Worm (Caenorhabditis elegans) whole organism, late embryonic: ENCODE data around the gene fipr-5.

ENCODE experiments used
- C08G9.2 ChIP-seq: sonication (generic microtip); optimal IDR thresholded peaks from 2 replicates; lab custom pipeline; 2016; ENCODE audit warnings: mild to moderate bottlenecking, missing genetic modification characterization, moderate library complexity, missing compliant biosample characterization
- F13H6.1 ChIP-seq: sonication (generic microtip); optimal IDR thresholded peaks from 2 replicates; lab custom pipeline; 2016; ENCODE audit warnings: missing genetic modification characterization, missing compliant biosample characterization
- K09A11.1 ChIP-seq: sonication (generic microtip); optimal IDR thresholded peaks from 2 replicates; lab custom pipeline; 2017; ENCODE audit warnings: antibody characterized with exemption, mild to moderate bottlenecking, missing genetic modification characterization, missing compliant biosample characterization; ENCODE audit not compliant: insufficient read depth
- T23F11.4 ChIP-seq: fragments of 200-800 bp; sonication (Bioruptor generic); optimal IDR thresholded peaks from 2 replicates; lab custom pipeline; 2018; ENCODE audit warnings: mild to moderate bottlenecking, missing genetic modification characterization, missing compliant biosample characterization
- Y22D7AL.16 ChIP-seq: sonication (generic microtip); optimal IDR thresholded peaks from 2 replicates; lab custom pipeline; 2016; ENCODE audit warnings: missing genetic modification characterization, missing compliant biosample characterization
- ahr-1 ChIP-seq: sonication (generic microtip); optimal IDR thresholded peaks from 2 replicates; lab custom pipeline; 2016; ENCODE audit warnings: missing genetic modification characterization, missing compliant biosample characterization
- ama-1 ChIP-seq: fragments of 150-350 bp; optimal IDR thresholded peaks from 2 replicates; lab custom pipeline; 2014
- ceh-14 ChIP-seq: sonication (generic microtip); optimal IDR thresholded peaks from 2 replicates; lab custom pipeline; 2016; ENCODE audit warnings: missing genotype, missing genetic modification characterization, missing compliant biosample characterization
- ceh-18 ChIP-seq: sonication (generic microtip); optimal IDR thresholded peaks from 2 replicates; lab custom pipeline; 2016; ENCODE audit warnings: missing genetic modification characterization, missing compliant biosample characterization
- ceh-2 ChIP-seq: sonication (generic microtip); optimal IDR thresholded peaks from 2 replicates; lab custom pipeline; 2016; ENCODE audit warnings: missing genotype, missing genetic modification characterization, missing compliant biosample characterization
- ceh-30 ChIP-seq: fragments of 150-350 bp; optimal IDR thresholded peaks from 2 replicates; lab custom pipeline; 2014; ENCODE audit warnings: missing biosample characterization, missing genetic modification characterization
- ceh-31 ChIP-seq: sonication (generic microtip); optimal IDR thresholded peaks from 2 replicates; lab custom pipeline; 2016; ENCODE audit warnings: missing genetic modification characterization, missing compliant biosample characterization
- ceh-34 ChIP-seq: sonication (generic microtip); optimal IDR thresholded peaks from 2 replicates; lab custom pipeline; 2016; ENCODE audit warnings: mild to moderate bottlenecking, missing genetic modification characterization, missing compliant biosample characterization
- ceh-45 ChIP-seq: fragments of 200-800 bp; sonication (Bioruptor generic); IDR thresholded peaks from 2 replicates; pipeline ENCODE4 v1.3.6; 2022; ENCODE audit warnings: missing genetic modification reagents, missing genetic modification characterization, missing compliant biosample characterization
- ceh-48 ChIP-seq: sonication (generic microtip); optimal IDR thresholded peaks from 2 replicates; lab custom pipeline; 2016; ENCODE audit warnings: missing genetic modification characterization, inconsistent platforms, missing compliant biosample characterization
- ceh-6 ChIP-seq: fragments of 200-800 bp; sonication (Bioruptor generic); optimal IDR thresholded peaks from 2 replicates; lab custom pipeline; 2018; ENCODE audit warnings: mild to moderate bottlenecking, missing genetic modification characterization, missing compliant biosample characterization
- ceh-9 ChIP-seq: sonication (generic microtip); optimal IDR thresholded peaks from 2 replicates; lab custom pipeline; 2016; ENCODE audit warnings: mild to moderate bottlenecking, missing genetic modification characterization, inconsistent platforms, missing compliant biosample characterization
- che-1 ChIP-seq: sonication (generic microtip); optimal IDR thresholded peaks from 2 replicates; lab custom pipeline; 2016; ENCODE audit warnings: mild to moderate bottlenecking, missing genetic modification characterization, missing compliant biosample characterization
- elt-2 ChIP-seq: sonication (generic microtip); optimal IDR thresholded peaks from 2 replicates; lab custom pipeline; 2016; ENCODE audit warnings: missing genetic modification reagents, missing genetic modification characterization, missing compliant biosample characterization
- ets-4 ChIP-seq: sonication (generic microtip); optimal IDR thresholded peaks from 2 replicates; lab custom pipeline; 2016; ENCODE audit warnings: missing genetic modification characterization, missing compliant biosample characterization
- eyg-1 ChIP-seq: sonication (generic microtip); optimal IDR thresholded peaks from 2 replicates; lab custom pipeline; 2016; ENCODE audit warnings: missing genotype, missing genetic modification characterization, missing compliant biosample characterization
- fax-1 ChIP-seq: sonication (generic microtip); optimal IDR thresholded peaks from 2 replicates; lab custom pipeline; 2016; ENCODE audit warnings: missing genotype, missing genetic modification characterization, missing compliant biosample characterization
- fkh-6 ChIP-seq: sonication (generic microtip); optimal IDR thresholded peaks from 2 replicates; lab custom pipeline; 2016; ENCODE audit warnings: missing genetic modification characterization, missing compliant biosample characterization
- gmeb-2 ChIP-seq: sonication (generic microtip); optimal IDR thresholded peaks from 2 replicates; lab custom pipeline; 2016; ENCODE audit warnings: missing genetic modification characterization, inconsistent platforms, missing compliant biosample characterization
- hlh-13 ChIP-seq: fragments of 200-800 bp; sonication (Bioruptor generic); optimal IDR thresholded peaks from 2 replicates; lab custom pipeline; 2018; ENCODE audit warnings: mild to moderate bottlenecking, missing genetic modification characterization, missing compliant biosample characterization
- hlh-30 ChIP-seq: sonication (generic microtip); optimal IDR thresholded peaks from 2 replicates; lab custom pipeline; 2017; ENCODE audit warnings: antibody characterized with exemption, missing genetic modification characterization, missing compliant biosample characterization; ENCODE audit not compliant: insufficient read depth
- hlh-6 ChIP-seq: sonication (generic microtip); optimal IDR thresholded peaks from 2 replicates; lab custom pipeline; 2016; ENCODE audit warnings: missing genotype, missing genetic modification characterization, missing compliant biosample characterization
- hlh-8 ChIP-seq: sonication (generic microtip); optimal IDR thresholded peaks from 2 replicates; lab custom pipeline; 2016; ENCODE audit warnings: missing genotype, missing genetic modification characterization, missing compliant biosample characterization
- lim-6 ChIP-seq: sonication (generic microtip); optimal IDR thresholded peaks from 2 replicates; lab custom pipeline; 2016; ENCODE audit warnings: missing genetic modification characterization, missing compliant biosample characterization
- lin-11 ChIP-seq: fragments of 200-800 bp; sonication (Bioruptor generic); optimal IDR thresholded peaks from 2 replicates; lab custom pipeline; 2018; ENCODE audit warnings: mild to moderate bottlenecking, missing genetic modification characterization, missing compliant biosample characterization
- madf-2 ChIP-seq: sonication (generic microtip); optimal IDR thresholded peaks from 2 replicates; lab custom pipeline; 2017; ENCODE audit warnings: missing genetic modification characterization, missing compliant biosample characterization
- mec-3 ChIP-seq: sonication (generic microtip); optimal IDR thresholded peaks from 2 replicates; lab custom pipeline; 2016; ENCODE audit warnings: borderline replicate concordance, missing genetic modification characterization, missing compliant biosample characterization
- nfya-1 ChIP-seq: sonication (generic microtip); optimal IDR thresholded peaks from 2 replicates; lab custom pipeline; 2017; ENCODE audit warnings: missing genetic modification characterization, mild to moderate bottlenecking, missing compliant biosample characterization, antibody characterized with exemption, moderate library complexity
- nhr-11 ChIP-seq: fragments of 150-350 bp; optimal IDR thresholded peaks from 2 replicates; lab custom pipeline; 2014; ENCODE audit warnings: missing biosample characterization, missing genetic modification characterization
- nhr-232 ChIP-seq: sonication (generic microtip); optimal IDR thresholded peaks from 2 replicates; lab custom pipeline; 2016; ENCODE audit warnings: missing genetic modification characterization, missing compliant biosample characterization
- npax-4 ChIP-seq: sonication (generic microtip); optimal IDR thresholded peaks from 2 replicates; lab custom pipeline; 2016; ENCODE audit warnings: missing genetic modification characterization, missing compliant biosample characterization
- pros-1 ChIP-seq: fragments of 150-350 bp; optimal IDR thresholded peaks from 2 replicates; lab custom pipeline; 2014; ENCODE audit warnings: missing biosample characterization, missing genetic modification reagents, missing genetic modification characterization
- ref-2 ChIP-seq: sonication (generic microtip); optimal IDR thresholded peaks from 2 replicates; lab custom pipeline; 2016; ENCODE audit warnings: missing genetic modification characterization, missing compliant biosample characterization
- rnt-1 ChIP-seq: sonication (generic microtip); optimal IDR thresholded peaks from 2 replicates; lab custom pipeline; 2016; ENCODE audit warnings: missing genetic modification characterization, missing compliant biosample characterization
- sox-2 ChIP-seq: fragments of 200-800 bp; sonication (Bioruptor generic); IDR thresholded peaks from 2 replicates; pipeline ENCODE4 v1.3.6; 2022; ENCODE audit warnings: missing genetic modification reagents, missing genetic modification characterization, missing compliant biosample characterization
- sox-4 ChIP-seq: sonication (generic microtip); optimal IDR thresholded peaks from 2 replicates; lab custom pipeline; 2017; ENCODE audit warnings: mild to moderate bottlenecking, missing genetic modification characterization, inconsistent platforms, missing compliant biosample characterization
- syd-9 ChIP-seq: sonication (generic microtip); optimal IDR thresholded peaks from 2 replicates; lab custom pipeline; 2016; ENCODE audit warnings: mild to moderate bottlenecking, missing genetic modification characterization, moderate library complexity, missing compliant biosample characterization
- tbx-2 ChIP-seq: sonication (generic microtip); optimal IDR thresholded peaks from 2 replicates; lab custom pipeline; 2016; ENCODE audit warnings: missing genetic modification characterization, missing compliant biosample characterization
- tbx-7 ChIP-seq: sonication (generic microtip); optimal IDR thresholded peaks from 2 replicates; lab custom pipeline; 2016; ENCODE audit warnings: missing genotype, missing genetic modification characterization, missing compliant biosample characterization
- ttx-3 ChIP-seq: sonication (generic microtip); optimal IDR thresholded peaks from 2 replicates; lab custom pipeline; 2016; ENCODE audit warnings: missing genetic modification reagents, missing genetic modification characterization, missing compliant biosample characterization
- unc-3 ChIP-seq, 2 experiments: fragments of 200-800 bp in 1 of 2; sonication (Bioruptor generic) in 1 of 2; sonication (generic microtip) in 1 of 2; conservative IDR thresholded peaks in 1 of 2; optimal IDR thresholded peaks in 1 of 2; 2 replicates each; pipeline versions ENCODE4 v1.3.6 to Lab custom; 2016 to 2022; ENCODE audit warnings: missing compliant biosample characterization in 2 of 2, missing genetic modification characterization in 2 of 2, missing genetic modification reagents in 1 of 2
- unc-42 ChIP-seq: sonication (generic microtip); optimal IDR thresholded peaks from 2 replicates; lab custom pipeline; 2016; ENCODE audit warnings: missing genotype, missing genetic modification characterization, missing compliant biosample characterization
- unc-55 ChIP-seq: sonication (generic microtip); optimal IDR thresholded peaks from 2 replicates; lab custom pipeline; 2017; ENCODE audit warnings: missing biosample characterization, missing genetic modification reagents, missing genetic modification characterization
- unc-86 ChIP-seq: sonication (generic microtip); optimal IDR thresholded peaks from 2 replicates; lab custom pipeline; 2016; ENCODE audit warnings: missing genetic modification characterization, missing compliant biosample characterization
- zip-5 ChIP-seq: sonication (generic microtip); optimal IDR thresholded peaks from 2 replicates; lab custom pipeline; 2016; ENCODE audit warnings: missing genetic modification characterization, missing compliant biosample characterization
- ztf-16 ChIP-seq: sonication (generic microtip); optimal IDR thresholded peaks from 2 replicates; lab custom pipeline; 2017; ENCODE audit warnings: missing genetic modification characterization, missing compliant biosample characterization

fipr-5 gene

ce11 chrV:10179235-10179634 lies 42.0 kb downstream of the fipr-5 start, which contains the start of gene cul-5:
Gene cul-5, plus strand, starts transcription at chrV:10179535.
- TF ChIP-seq ahr-1 (tag; lab: Kevin White, UChicago) (no peak), elt-2 (tag; lab: Kevin White, UChicago) (peak; percentile 11)

DNA sequence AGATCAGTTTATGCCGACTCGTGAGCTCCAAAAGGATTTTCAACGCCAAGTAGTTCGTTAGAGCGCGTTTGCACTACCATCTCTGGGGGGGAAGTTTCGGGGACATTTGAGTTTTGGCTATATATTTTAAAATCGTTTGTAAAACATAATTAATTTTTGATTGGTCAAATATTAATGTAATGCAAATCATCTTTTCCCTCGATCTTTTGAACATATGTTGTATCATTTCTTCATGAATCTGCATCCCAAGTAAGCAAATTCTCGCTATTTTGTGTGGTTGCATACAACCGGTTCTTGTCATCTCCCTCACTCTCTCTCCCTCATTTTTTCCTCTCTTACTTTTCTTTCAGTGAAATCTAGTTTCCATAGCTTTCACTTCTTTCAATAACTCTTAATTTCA lies 43.1 kb downstream of the fipr-5 start:
- no peak for TF ChIP-seq madf-2 (tag; lab: Kevin White, UChicago)
- TF ChIP-seq sox-2 (GFP tag; lab: Robert Waterston, UW) = no peak
- TF ChIP-seq unc-3 (GFP tag; conservative IDR thresholded peaks at IDR 0.05; lab: Robert Waterston, UW) = no peak
- no peak for TF ChIP-seq unc-3 (tag; optimal IDR thresholded peaks at IDR 0.05; lab: Kevin White, UChicago)
- TF ChIP-seq ahr-1 (tag; lab: Kevin White, UChicago) = peak; percentile 49
- TF ChIP-seq syd-9 (tag; lab: Kevin White, UChicago) = no peak
- no peak for TF ChIP-seq nhr-232 (tag; lab: Kevin White, UChicago)
- no peak for TF ChIP-seq ama-1 (lab: Kevin White, UChicago)
- no peak for TF ChIP-seq pros-1 (tag; lab: Kevin White, UChicago)
- TF ChIP-seq ceh-9 = no peak
- peak; percentile 22 for TF ChIP-seq rnt-1 (tag; lab: Kevin White, UChicago)
- peak; percentile 19 for TF ChIP-seq unc-42 (tag; lab: Kevin White, UChicago)
- TF ChIP-seq T23F11.4 (GFP tag; lab: Kevin White, UChicago) = no peak
- TF ChIP-seq ceh-34 (tag; lab: Kevin White, UChicago) = peak; percentile 67
- peak; percentile 37 for TF ChIP-seq ceh-48 (tag; lab: Kevin White, UChicago)
- TF ChIP-seq unc-86 (tag; lab: Kevin White, UChicago) = no peak
- TF ChIP-seq hlh-8 (tag; lab: Kevin White, UChicago) = peak; percentile 52
- TF ChIP-seq hlh-30 = no peak
- no peak for TF ChIP-seq che-1
- TF ChIP-seq npax-4 = no peak
- TF ChIP-seq ceh-45 (GFP tag; lab: Robert Waterston, UW) = no peak
- peak; percentile 67 for TF ChIP-seq F13H6.1 (tag; lab: Kevin White, UChicago)
- TF ChIP-seq hlh-13 (GFP tag; lab: Kevin White, UChicago) = no peak
- TF ChIP-seq ceh-30 (tag; lab: Kevin White, UChicago) = no peak
- TF ChIP-seq tbx-7 (tag; lab: Kevin White, UChicago) = peak; percentile 71
- peak; percentile 79 for TF ChIP-seq ceh-14 (tag; lab: Kevin White, UChicago)
- no peak for TF ChIP-seq lin-11 (tag; lab: Kevin White, UChicago)
- no peak for TF ChIP-seq Y22D7AL.16 (tag; lab: Kevin White, UChicago)
- peak; percentile 54 for TF ChIP-seq elt-2 (tag; lab: Kevin White, UChicago)
- TF ChIP-seq K09A11.1 = no peak
- no peak for TF ChIP-seq ztf-16 (tag; lab: Kevin White, UChicago)
- TF ChIP-seq fax-1 (tag; lab: Kevin White, UChicago) = peak; percentile 39
- TF ChIP-seq lim-6 (tag; lab: Kevin White, UChicago) = no peak
- no peak for TF ChIP-seq fkh-6
- TF ChIP-seq ttx-3 (tag; lab: Kevin White, UChicago) = no peak
- TF ChIP-seq sox-4 = no peak
- peak; percentile 73 for TF ChIP-seq ets-4 (tag; lab: Kevin White, UChicago)
- no peak for TF ChIP-seq nhr-11
- peak; percentile 77 for TF ChIP-seq C08G9.2
- TF ChIP-seq zip-5 (tag; lab: Kevin White, UChicago) = peak; percentile 52
- TF ChIP-seq ceh-31 = peak; percentile 94
- TF ChIP-seq eyg-1 (tag; lab: Kevin White, UChicago) = no peak
- peak; percentile 54 for TF ChIP-seq ceh-18 (tag; lab: Kevin White, UChicago)
- TF ChIP-seq ref-2 (tag; lab: Kevin White, UChicago) = peak; percentile 85
- TF ChIP-seq ceh-2 (tag; lab: Kevin White, UChicago) = peak; percentile 63
- TF ChIP-seq ceh-6 (GFP tag; lab: Kevin White, UChicago) = no peak
- no peak for TF ChIP-seq unc-55 (GFP tag; lab: Kevin White, UChicago)
- TF ChIP-seq gmeb-2 (tag; lab: Kevin White, UChicago) = no peak
- no peak for TF ChIP-seq hlh-6
- peak; percentile 31 for TF ChIP-seq nfya-1 (tag; lab: Kevin White, UChicago)
- no peak for TF ChIP-seq mec-3 (tag; lab: Kevin White, UChicago)
- TF ChIP-seq tbx-2 = peak; percentile 75
